Worm (Caenorhabditis elegans): ENCODE results near the gene Y46G5A.20.

DNA sequence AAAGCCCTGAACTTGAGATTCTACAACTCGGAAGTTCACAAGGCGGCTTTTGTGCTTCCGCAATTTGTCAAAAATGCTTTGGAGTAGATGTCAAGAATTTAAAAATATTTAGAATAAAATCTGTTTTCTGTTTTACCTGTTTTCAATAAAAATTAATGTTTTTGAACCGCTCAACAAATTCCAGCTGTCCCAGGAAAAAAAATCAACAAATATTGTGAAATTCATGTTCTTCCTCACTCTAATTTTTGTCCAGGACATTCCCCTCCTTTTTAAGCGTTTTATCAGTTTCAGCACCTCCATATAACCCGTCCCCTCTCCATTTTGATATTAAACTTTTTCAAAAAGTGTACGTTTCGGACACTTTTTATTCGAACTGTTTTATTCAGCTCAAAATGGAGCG is at the start of gene Y46G5A.20:
- TF ChIP-seq ama-1 (optimal IDR thresholded peaks at IDR 0.05), result no peak
- TF ChIP-seq B0310.2 (tag; optimal IDR thresholded peaks at IDR 0.05), result no peak
- TF ChIP-seq flt-1 (GFP tag; IDR thresholded peaks at IDR 0.05), result no peak
- no peak for TF ChIP-seq hmbx-1 (tag; optimal IDR thresholded peaks at IDR 0.05)
- no peak for TF ChIP-seq F13C5.2 (tag; optimal IDR thresholded peaks at IDR 0.05)
- no peak for TF ChIP-seq hmg-4 (GFP tag; optimal IDR thresholded peaks at IDR 0.05)
- TF ChIP-seq tbx-37 (GFP tag; conservative IDR thresholded peaks at IDR 0.05), result no peak
- no peak for TF ChIP-seq ceh-36 (tag; optimal IDR thresholded peaks at IDR 0.05)
- TF ChIP-seq hnd-1 (tag; optimal IDR thresholded peaks at IDR 0.05), result no peak
- no peak for TF ChIP-seq scrt-1 (GFP tag; IDR thresholded peaks at IDR 0.05)
- TF ChIP-seq ets-7 (tag; optimal IDR thresholded peaks at IDR 0.05), result no peak
- no peak for TF ChIP-seq pes-1 (GFP tag; IDR thresholded peaks at IDR 0.05)
- TF ChIP-seq tra-4 (tag; optimal IDR thresholded peaks at IDR 0.05), result no peak
- TF ChIP-seq aly-1 (tag; optimal IDR thresholded peaks at IDR 0.05), result no peak

All from whole organism, early embryonic.